Worm (Caenorhabditis elegans): Measurements from ENCODE around the gene usp-14.

DNA sequence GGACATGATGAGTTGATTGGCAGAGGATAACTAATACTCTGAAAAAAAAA, 5.8 kb upstream of the usp-14 start, which contains the start of gene cysl-2:
- no peak for TF ChIP-seq snpc-4 (GFP tag; optimal IDR thresholded peaks at IDR 0.05)
- TF ChIP-seq snpc-4 (tag; optimal IDR thresholded peaks at IDR 0.05), result no peak
- TF ChIP-seq nfya-1 (tag; optimal IDR thresholded peaks at IDR 0.05; ENCODE audit: borderline replicate concordance, insufficient read depth), result no peak
- no peak for TF ChIP-seq T07F8.4 (tag; optimal IDR thresholded peaks at IDR 0.05)
- no peak for TF ChIP-seq chd-7 (tag; optimal IDR thresholded peaks at IDR 0.05)

Measured in whole organism, young adult.